Worm (Caenorhabditis elegans): ENCODE results near the gene unc-62.

DNA sequence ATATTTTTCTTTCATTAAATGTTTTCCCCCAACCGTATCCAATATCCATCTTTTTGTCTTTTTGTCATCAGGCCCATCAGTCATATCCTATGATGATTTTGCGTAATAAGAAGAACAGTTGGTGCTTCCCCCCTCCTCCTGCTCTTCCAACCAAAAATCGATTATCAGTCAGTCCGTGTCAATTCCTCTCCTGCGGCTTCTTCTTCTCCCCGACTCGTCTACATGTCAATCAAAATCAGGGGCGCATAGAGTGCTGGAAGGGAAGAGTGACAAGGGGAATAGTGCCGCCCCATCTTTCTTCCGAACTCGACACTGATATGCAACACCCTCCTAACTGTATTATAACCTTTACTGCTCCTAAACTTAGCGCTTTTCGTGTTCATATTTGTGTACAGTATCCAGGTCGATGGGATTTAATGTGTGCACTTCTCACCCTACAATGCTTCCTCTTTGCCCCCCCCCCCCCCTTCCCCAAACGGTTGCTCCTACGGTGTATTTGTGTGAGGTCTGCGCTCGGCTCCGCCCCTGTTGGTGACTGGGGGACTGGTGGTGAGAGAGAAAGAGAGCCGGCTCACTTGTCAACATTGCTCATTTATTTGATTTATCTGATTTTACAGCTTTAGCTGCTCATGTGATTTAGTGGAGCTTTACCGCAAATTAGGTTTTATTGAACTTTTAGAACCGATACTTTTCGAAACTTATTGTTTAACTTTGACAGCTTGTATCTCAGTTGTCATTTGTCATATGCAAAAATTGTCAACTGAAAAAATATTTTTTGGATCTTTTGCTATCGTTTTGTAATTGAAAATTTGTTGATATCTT, 5.8 kb upstream of the unc-62 start:
- TF ChIP-seq ztf-29 (GFP tag; IDR thresholded peaks at IDR 0.05) (no peak), T22C8.4 (GFP tag; IDR thresholded peaks at IDR 0.05) (no peak), ref-1 (GFP tag; conservative IDR thresholded peaks at IDR 0.05) (no peak), klf-2 (GFP tag; conservative IDR thresholded peaks at IDR 0.05) (no peak), ztf-23 (GFP tag; IDR thresholded peaks at IDR 0.05) (no peak), tab-1 (GFP tag; IDR thresholded peaks at IDR 0.05) (no peak)

Data from whole organism, midembryonic.